Worm (Caenorhabditis elegans) whole organism, young adult: Measurements from ENCODE around the gene Y41G9A.10.

Experiments
- B0019.2 ChIP-seq: fragments of 200-800 bp; sonication (Bioruptor generic); conservative IDR thresholded peaks from 2 replicates; pipeline ENCODE4 v1.3.6; 2022; ENCODE audit warnings: missing genetic modification reagents, missing genetic modification characterization, missing compliant biosample characterization
- B0261.1 ChIP-seq: sonication (generic microtip); optimal IDR thresholded peaks from 2 replicates; lab custom pipeline; 2016; ENCODE audit warnings: mild to moderate bottlenecking, missing genetic modification characterization, moderate library complexity, missing compliant biosample characterization
- B0336.3 ChIP-seq: fragments of 200-800 bp; sonication (Bioruptor generic); IDR thresholded peaks from 2 replicates; pipeline ENCODE4 v1.3.6; 2022; ENCODE audit warnings: missing genetic modification characterization, missing compliant biosample characterization
- D2030.7 ChIP-seq: fragments of 200-800 bp; sonication (Bioruptor generic); IDR thresholded peaks from 2 replicates; pipeline ENCODE4 v1.3.6; 2022; ENCODE audit warnings: missing genetic modification reagents, missing genetic modification characterization, missing compliant biosample characterization
- F22D6.2 ChIP-seq: sonication (generic microtip); optimal IDR thresholded peaks from 2 replicates; lab custom pipeline; 2016; ENCODE audit warnings: mild to moderate bottlenecking, missing genetic modification characterization, missing compliant biosample characterization
- F37B4.10 ChIP-seq: fragments of 200-800 bp; sonication (Bioruptor generic); IDR thresholded peaks from 2 replicates; pipeline ENCODE4 v1.3.6; 2022; ENCODE audit warnings: missing genetic modification characterization, missing compliant biosample characterization
- F52B5.7 ChIP-seq: sonication (generic microtip); optimal IDR thresholded peaks from 2 replicates; lab custom pipeline; 2016; ENCODE audit warnings: mild to moderate bottlenecking, missing genetic modification characterization, missing compliant biosample characterization
- F57A8.1 ChIP-seq: fragments of 200-800 bp; sonication (Bioruptor generic); optimal IDR thresholded peaks from 2 replicates; lab custom pipeline; 2018; ENCODE audit warnings: mild to moderate bottlenecking, missing genetic modification characterization, moderate library complexity, missing compliant biosample characterization
- K12H6.12 ChIP-seq: fragments of 200-800 bp; sonication (Bioruptor generic); optimal IDR thresholded peaks from 2 replicates; lab custom pipeline; 2018; ENCODE audit warnings: mild to moderate bottlenecking, missing genetic modification characterization, missing compliant biosample characterization
- T26A5.8 ChIP-seq: sonication (generic microtip); optimal IDR thresholded peaks from 2 replicates; lab custom pipeline; 2016; ENCODE audit warnings: missing genetic modification characterization, missing compliant biosample characterization
- Y56A3A.18 ChIP-seq: fragments of 200-800 bp; sonication (Bioruptor generic); IDR thresholded peaks from 2 replicates; pipeline ENCODE4 v1.3.6; 2022; ENCODE audit warnings: missing genetic modification reagents, missing genetic modification characterization, missing compliant biosample characterization
- aptf-2 ChIP-seq: fragments of 200-800 bp; sonication (Bioruptor generic); conservative IDR thresholded peaks from 2 replicates; pipeline ENCODE4 v1.3.6; 2022; ENCODE audit warnings: missing genetic modification reagents, missing genetic modification characterization, missing compliant biosample characterization
- atf-7 ChIP-seq: sonication (generic microtip); optimal IDR thresholded peaks from 2 replicates; lab custom pipeline; 2017; ENCODE audit warnings: mild to moderate bottlenecking, missing genetic modification characterization, missing compliant biosample characterization
- cebp-1 ChIP-seq, 2 experiments: fragments of 200-800 bp in 1 of 2; sonication (Bioruptor generic) in 1 of 2; sonication (generic microtip) in 1 of 2; IDR thresholded peaks in 1 of 2; optimal IDR thresholded peaks in 1 of 2; 2 replicates each; pipeline versions ENCODE4 v1.3.6 to Lab custom; 2017 to 2022; ENCODE audit warnings: missing compliant biosample characterization in 2 of 2, missing genetic modification characterization in 2 of 2, mild to moderate bottlenecking in 1 of 2, missing genetic modification reagents in 1 of 2, moderate library complexity in 1 of 2
- ceh-40 ChIP-seq: fragments of 200-800 bp; sonication (Bioruptor generic); IDR thresholded peaks from 2 replicates; pipeline ENCODE4 v1.3.6; 2022; ENCODE audit warnings: missing genetic modification characterization, missing compliant biosample characterization
- dox-1 ChIP-seq: fragments of 200-800 bp; sonication (Bioruptor generic); IDR thresholded peaks from 2 replicates; pipeline ENCODE4 v1.3.6; 2022; ENCODE audit warnings: missing genetic modification reagents, missing genetic modification characterization, missing compliant biosample characterization
- egrh-3 ChIP-seq: fragments of 200-800 bp; sonication (Bioruptor generic); IDR thresholded peaks from 2 replicates; pipeline ENCODE4 v1.3.6; 2022; ENCODE audit warnings: missing genetic modification reagents, missing genetic modification characterization, missing compliant biosample characterization
- hsf-1 ChIP-seq: fragments of 200-800 bp; sonication (Bioruptor generic); IDR thresholded peaks from 2 replicates; pipeline ENCODE4 v1.3.6; 2022; ENCODE audit warnings: missing genetic modification reagents, missing genetic modification characterization, missing compliant biosample characterization
- let-607 ChIP-seq, 2 experiments: fragments of 200-800 bp in 1 of 2; sonication (Bioruptor generic) in 1 of 2; sonication (generic microtip) in 1 of 2; optimal IDR thresholded peaks; 2 replicates each; lab custom pipeline; 2016 to 2018; ENCODE audit warnings: mild to moderate bottlenecking in 2 of 2, missing compliant biosample characterization in 2 of 2, missing genetic modification characterization in 2 of 2, moderate library complexity in 2 of 2, missing genotype in 1 of 2
- lin-35 ChIP-seq, 3 experiments: fragments of 150-350 bp in 2 of 3; sonication (generic microtip) in 1 of 3; optimal IDR thresholded peaks; 2 replicates each; lab custom pipeline; 2014 to 2018; ENCODE audit warnings: missing biosample characterization in 3 of 3, missing genetic modification characterization in 3 of 3, missing genetic modification reagents in 3 of 3
- madf-10 ChIP-seq: sonication (generic microtip); optimal IDR thresholded peaks from 2 replicates; lab custom pipeline; 2016; ENCODE audit warnings: mild to moderate bottlenecking, missing genetic modification characterization, missing compliant biosample characterization
- mcd-1 ChIP-seq: fragments of 200-800 bp; sonication (Bioruptor generic); IDR thresholded peaks from 2 replicates; pipeline ENCODE4 v1.3.6; 2022; ENCODE audit warnings: missing genetic modification reagents, missing genetic modification characterization, missing compliant biosample characterization
- mel-28 ChIP-seq: sonication (generic microtip); optimal IDR thresholded peaks from 2 replicates; lab custom pipeline; 2016; ENCODE audit warnings: borderline replicate concordance, mild to moderate bottlenecking, missing genetic modification characterization, missing compliant biosample characterization
- nfya-2 ChIP-seq: fragments of 200-800 bp; sonication (Bioruptor generic); IDR thresholded peaks from 2 replicates; pipeline ENCODE4 v1.3.6; 2022; ENCODE audit warnings: missing genetic modification reagents, missing genetic modification characterization, missing compliant biosample characterization
- nfyb-1 ChIP-seq: fragments of 200-800 bp; sonication (Bioruptor generic); IDR thresholded peaks from 2 replicates; pipeline ENCODE4 v1.3.6; 2022; ENCODE audit warnings: missing genetic modification reagents, missing genetic modification characterization, missing compliant biosample characterization
- nhr-27 ChIP-seq: fragments of 200-800 bp; sonication (Bioruptor generic); optimal IDR thresholded peaks from 2 replicates; lab custom pipeline; 2018; ENCODE audit warnings: mild to moderate bottlenecking, missing genetic modification characterization, moderate library complexity, missing compliant biosample characterization
- nhr-80 ChIP-seq: sonication (generic microtip); optimal IDR thresholded peaks from 2 replicates; lab custom pipeline; 2016; ENCODE audit warnings: missing genetic modification characterization, missing compliant biosample characterization
- pbrm-1 ChIP-seq: fragments of 200-800 bp; sonication (Bioruptor generic); IDR thresholded peaks from 2 replicates; pipeline ENCODE4 v1.3.6; 2022; ENCODE audit warnings: missing genetic modification reagents, missing genetic modification characterization, missing compliant biosample characterization
- repo-1 ChIP-seq: sonication (generic microtip); optimal IDR thresholded peaks from 2 replicates; lab custom pipeline; 2017; ENCODE audit warnings: mild to moderate bottlenecking, missing genetic modification characterization, missing compliant biosample characterization
- sea-2 ChIP-seq: fragments of 200-800 bp; sonication (Bioruptor generic); IDR thresholded peaks from 2 replicates; pipeline ENCODE4 v1.3.6; 2022; ENCODE audit warnings: missing genetic modification characterization, missing compliant biosample characterization
- somi-1 ChIP-seq: fragments of 200-800 bp; sonication (Bioruptor generic); optimal IDR thresholded peaks from 2 replicates; lab custom pipeline; 2018; ENCODE audit warnings: mild to moderate bottlenecking, missing genetic modification characterization, missing compliant biosample characterization
- tbx-9 ChIP-seq: sonication (generic microtip); optimal IDR thresholded peaks from 2 replicates; lab custom pipeline; 2016; ENCODE audit warnings: borderline replicate concordance, missing genetic modification characterization, inconsistent platforms, missing compliant biosample characterization
- tlf-1 ChIP-seq: fragments of 200-800 bp; sonication (Bioruptor generic); optimal IDR thresholded peaks from 2 replicates; lab custom pipeline; 2018; ENCODE audit warnings: mild to moderate bottlenecking, missing genetic modification characterization, missing compliant biosample characterization
- ztf-22 ChIP-seq: fragments of 200-800 bp; sonication (Bioruptor generic); optimal IDR thresholded peaks from 2 replicates; lab custom pipeline; 2018; ENCODE audit warnings: mild to moderate bottlenecking, missing genetic modification characterization, moderate library complexity, missing compliant biosample characterization
- ztf-25 ChIP-seq: fragments of 200-800 bp; sonication (Bioruptor generic); IDR thresholded peaks from 2 replicates; pipeline ENCODE4 v1.3.6; 2022; ENCODE audit warnings: missing genetic modification reagents, missing genetic modification characterization, missing compliant biosample characterization
- ztf-28 ChIP-seq: fragments of 200-800 bp; sonication (Bioruptor generic); IDR thresholded peaks from 2 replicates; pipeline ENCODE4 v1.3.6; 2022; ENCODE audit warnings: missing genetic modification reagents, missing genetic modification characterization, missing compliant biosample characterization

Y41G9A.10 gene

DNA sequence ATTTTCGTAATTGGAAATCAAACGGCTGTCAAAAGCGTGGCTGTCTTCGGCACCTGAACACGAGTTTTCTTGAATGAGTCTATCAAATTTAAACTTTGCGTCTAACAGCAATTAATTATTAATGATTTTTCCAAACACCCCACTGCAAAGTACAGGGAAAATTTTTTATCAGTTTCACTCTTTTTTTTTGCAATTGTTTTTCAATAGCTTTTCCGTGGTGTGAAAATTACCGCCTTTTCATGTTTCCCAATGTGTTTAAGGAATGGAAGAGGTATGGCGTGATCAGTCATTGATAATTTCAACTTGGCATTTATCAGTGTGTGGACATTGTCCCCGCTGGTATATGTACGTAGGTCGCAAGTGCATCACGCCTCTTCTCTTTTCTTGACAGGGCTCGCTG is 14.5 kb downstream of the Y41G9A.10 start:
- TF ChIP-seq sea-2 (GFP tag; lab: Robert Waterston, UW) (no peak), B0336.3 (0 out of 2 replicates have a peak, but pooled peaks have one; percentile 39), atf-7 (tag; lab: Kevin White, UChicago) (peak; percentile 13), dox-1 (peak; percentile 58), F37B4.10 (GFP tag; lab: Robert Waterston, UW) (no peak), mel-28 (tag; lab: Kevin White, UChicago) (no peak), pbrm-1 (0 out of 2 replicates have a peak, but pooled peaks have one; percentile 15), nhr-80 (tag; lab: Kevin White, UChicago) (peak; percentile 89), cebp-1 (GFP tag; IDR thresholded peaks at IDR 0.05; lab: Robert Waterston, UW) (peak; percentile 46; the same call in 1 of the 2 replicates), cebp-1 (tag; optimal IDR thresholded peaks at IDR 0.05; lab: Kevin White, UChicago) (no peak), ztf-25 (GFP tag; lab: Robert Waterston, UW) (no peak), Y56A3A.18 (GFP tag; lab: Robert Waterston, UW) (0 out of 2 replicates have a peak, but pooled peaks have one; percentile 8), ztf-22 (GFP tag; lab: Kevin White, UChicago) (peak; percentile 4), let-607 (tag; optimal IDR thresholded peaks at IDR 0.05; lab: Kevin White, UChicago) (peak; percentile 49 to 53), somi-1 (GFP tag; lab: Kevin White, UChicago) (no peak), T26A5.8 (tag; lab: Kevin White, UChicago) (no peak)
- TF ChIP-seq, all 124 proteins: peak for 9

DNA sequence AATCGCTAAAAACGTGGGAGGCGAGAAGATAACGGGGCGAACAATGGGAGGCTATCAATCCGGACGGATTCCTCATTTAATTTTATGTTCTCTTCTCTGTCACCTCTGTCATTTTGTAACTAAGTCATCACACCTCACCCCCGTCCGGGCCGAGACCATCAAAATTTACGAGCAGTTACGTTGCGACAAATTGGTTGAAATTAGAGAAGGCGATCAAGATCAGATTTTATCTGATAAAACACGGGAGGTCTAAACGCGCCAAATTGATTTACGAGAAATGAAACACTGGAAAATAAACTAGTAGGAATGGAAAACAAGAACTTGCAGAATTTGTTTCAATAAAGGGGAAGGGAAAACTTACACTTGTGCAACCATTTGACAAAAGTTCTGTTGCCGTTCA is 18.3 kb downstream of the Y41G9A.10 start:
- no peak for TF ChIP-seq ceh-40 (GFP tag; lab: Robert Waterston, UW)

DNA sequence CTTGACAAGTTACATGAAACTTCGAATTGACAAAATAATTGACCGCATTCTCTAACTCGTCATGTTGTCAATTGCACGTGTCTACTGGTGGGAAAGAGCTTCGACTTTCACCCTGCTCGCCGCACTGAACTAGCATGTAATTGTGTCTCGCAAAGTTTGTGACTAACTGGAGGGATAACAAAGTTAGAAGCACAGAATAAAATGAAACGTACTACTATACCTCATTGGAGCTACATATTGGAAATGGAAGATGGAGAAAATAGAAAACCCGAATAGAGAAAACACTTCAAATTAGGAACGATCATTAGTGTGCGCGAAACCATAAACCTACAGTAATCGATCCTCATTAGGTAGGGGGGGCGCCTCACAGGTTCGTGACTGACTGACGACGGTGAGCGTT is 18.8 kb downstream of the Y41G9A.10 start:
- TF ChIP-seq nfyb-1 (GFP tag; lab: Robert Waterston, UW): no peak
- no peak for TF ChIP-seq tlf-1 (GFP tag; lab: Kevin White, UChicago)
- no peak for TF ChIP-seq B0019.2
- TF ChIP-seq F22D6.2 (tag; lab: Kevin White, UChicago): no peak
- TF ChIP-seq hsf-1 (GFP tag; lab: Robert Waterston, UW): no peak
- no peak for TF ChIP-seq dox-1
- TF ChIP-seq F57A8.1 (GFP tag; lab: Kevin White, UChicago): no peak
- no peak for TF ChIP-seq mel-28 (tag; lab: Kevin White, UChicago)
- TF ChIP-seq atf-7 (tag; lab: Kevin White, UChicago): no peak
- TF ChIP-seq B0261.1 (tag; lab: Kevin White, UChicago): no peak
- no peak for TF ChIP-seq lin-35 (GFP tag; optimal IDR thresholded peaks at IDR 0.05; lab: Kevin White, UChicago)
- TF ChIP-seq tbx-9: no peak
- no peak for TF ChIP-seq nfya-2 (GFP tag; lab: Robert Waterston, UW)
- TF ChIP-seq ztf-28: no peak
- TF ChIP-seq egrh-3 (GFP tag; lab: Robert Waterston, UW): no peak

DNA sequence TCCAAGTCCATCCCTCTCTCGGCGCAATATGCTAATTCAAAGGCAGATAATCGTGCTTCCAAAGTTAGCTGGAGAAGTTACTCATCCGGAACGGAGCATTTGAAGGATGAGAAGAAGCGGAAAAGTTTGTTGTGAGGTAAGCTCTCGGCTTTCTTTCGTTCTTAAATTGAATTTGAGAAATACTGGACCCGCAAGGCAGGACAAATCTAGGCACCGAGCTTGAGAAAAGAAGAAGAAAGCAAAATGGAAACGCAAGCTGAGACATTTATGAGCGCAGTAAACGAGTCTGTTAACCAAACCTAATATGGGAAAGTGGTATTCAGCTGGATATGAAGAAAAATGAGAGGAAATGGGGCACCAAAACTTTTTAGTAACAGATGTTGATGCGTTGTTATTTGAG is 20.4 kb downstream of the Y41G9A.10 start:
- TF ChIP-seq egrh-3 (GFP tag; lab: Robert Waterston, UW) (no peak), K12H6.12 (tag; lab: Kevin White, UChicago) (no peak), F52B5.7 (tag; lab: Kevin White, UChicago) (no peak), nhr-27 (tag; lab: Kevin White, UChicago) (no peak), mcd-1 (GFP tag; lab: Robert Waterston, UW) (no peak), aptf-2 (GFP tag; lab: Robert Waterston, UW) (no peak), atf-7 (tag; lab: Kevin White, UChicago) (no peak), dox-1 (no peak), repo-1 (tag; lab: Kevin White, UChicago) (no peak), madf-10 (no peak), D2030.7 (GFP tag; lab: Robert Waterston, UW) (no peak)
